Fruit fly (Drosophila melanogaster): ENCODE measurements around the gene CG12104.
A peak's percentile ranks its signal among the peaks of the same experiment; 100 is the strongest.

Gene CG12104

DNA sequence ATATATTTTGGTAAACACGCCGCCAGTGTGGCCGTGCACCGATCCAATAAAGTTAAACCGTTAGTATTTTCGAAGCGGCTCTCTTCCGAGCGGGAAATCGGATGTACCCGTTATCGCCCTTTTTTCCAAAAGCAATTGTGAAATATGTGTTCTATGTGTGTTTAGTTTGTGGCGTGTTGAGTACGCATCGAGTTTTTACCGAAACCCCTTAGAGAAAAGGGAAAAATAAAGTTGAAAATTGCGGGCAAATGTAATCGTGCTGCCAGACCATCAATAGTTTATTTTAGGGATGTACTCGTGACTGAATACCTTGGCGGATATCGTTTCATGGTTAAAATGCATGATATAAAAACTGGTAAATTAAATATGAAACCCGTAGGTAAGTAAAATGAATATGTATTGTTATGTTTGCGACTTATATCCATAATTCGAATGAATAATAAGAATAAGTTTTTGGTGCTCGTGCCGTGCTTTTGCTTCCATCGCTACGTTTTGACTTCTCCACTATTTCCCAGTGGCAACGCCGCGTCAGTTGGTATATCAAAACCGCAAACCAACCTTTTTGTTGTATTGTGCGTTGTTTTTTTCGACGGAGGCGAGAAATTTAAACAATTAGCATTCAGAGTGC lies 36.8 kb upstream of the CG12104 start, which contains the start of the genes Mettl2 and Bgb (continued):
- TF ChIP-seq CG9932 (GFP tag; IDR thresholded peaks at IDR 0.05) = peak; percentile 91
- 0 out of 3 replicates have a peak, but pooled peaks have one; percentile 16 for TF ChIP-seq CG6791 (GFP tag; IDR thresholded peaks at IDR 0.05; ENCODE audit: partially characterized antibody)
- peak; percentile 47 for TF ChIP-seq vfl (GFP tag; optimal IDR thresholded peaks at IDR 0.05)
- peak; percentile 60 for TF ChIP-seq Sox102F (GFP tag; optimal IDR thresholded peaks at IDR 0.05)
- peak; percentile 60 for TF ChIP-seq Max (GFP tag; optimal IDR thresholded peaks at IDR 0.05)
- peak; percentile 52 for TF ChIP-seq CG30431 (GFP tag; optimal IDR thresholded peaks at IDR 0.05)
- peak; percentile 66 for TF ChIP-seq CG10267 (tag; optimal IDR thresholded peaks at IDR 0.05)
- no peak for TF ChIP-seq CG14965 (GFP tag; optimal IDR thresholded peaks at IDR 0.05; ENCODE audit: borderline replicate concordance)
- peak; percentile 29 for TF ChIP-seq psq (GFP tag; optimal IDR thresholded peaks at IDR 0.05)
- peak; percentile 84 for TF ChIP-seq vnd (GFP tag; IDR thresholded peaks at IDR 0.05; ENCODE audit: partially characterized antibody)
- TF ChIP-seq CG14667 (GFP tag; IDR thresholded peaks at IDR 0.05) = peak; percentile 79
- TF ChIP-seq CG42726 (GFP tag; IDR thresholded peaks at IDR 0.05; ENCODE audit: partially characterized antibody) = no peak
- peak; percentile 62; the same call in 2 of the 3 replicates for TF ChIP-seq Opbp (GFP tag; IDR thresholded peaks at IDR 0.05; ENCODE audit: partially characterized antibody)
- peak; percentile 71; the same call in 2 of the 3 replicates for TF ChIP-seq jigr1 (GFP tag; IDR thresholded peaks at IDR 0.05)
- TF ChIP-seq zen (tag; optimal IDR thresholded peaks at IDR 0.05) = peak; percentile 74
- TF ChIP-seq CG17912 (GFP tag; optimal IDR thresholded peaks at IDR 0.05) = no peak
- no peak for TF ChIP-seq sim (GFP tag; IDR thresholded peaks at IDR 0.05)
- TF ChIP-seq CG13894 (tag; optimal IDR thresholded peaks at IDR 0.05) = peak; percentile 45
- peak in 1 of 2 experiments; percentile 67 for TF ChIP-seq bsh (GFP tag; optimal IDR thresholded peaks at IDR 0.05)
- TF ChIP-seq CG31365 (tag; optimal IDR thresholded peaks at IDR 0.05) = no peak
- TF ChIP-seq ato (GFP tag; IDR thresholded peaks at IDR 0.05; ENCODE audit: partially characterized antibody) = peak; percentile 20; the same call in 1 of the 2 replicates
- peak; percentile 80 for TF ChIP-seq CHES-1-like (GFP tag; optimal IDR thresholded peaks at IDR 0.05)
- peak; percentile 65 for TF ChIP-seq Spps (tag; optimal IDR thresholded peaks at IDR 0.05)
- TF ChIP-seq kah (GFP tag; optimal IDR thresholded peaks at IDR 0.05) = no peak
- TF ChIP-seq Drgx (GFP tag; IDR thresholded peaks at IDR 0.05) = peak; percentile 43; the same call in 1 of the 2 replicates
- TF ChIP-seq tin (GFP tag; optimal IDR thresholded peaks at IDR 0.05) = peak; percentile 86
- TF ChIP-seq luna (GFP tag; optimal IDR thresholded peaks at IDR 0.05) = peak; percentile 21
- peak; percentile 75 for TF ChIP-seq CG7357 (GFP tag; IDR thresholded peaks at IDR 0.05)
- no peak for TF ChIP-seq zf30C (GFP tag; optimal IDR thresholded peaks at IDR 0.05)
- peak; percentile 62 for TF ChIP-seq CG9876 (GFP tag; optimal IDR thresholded peaks at IDR 0.05)
- TF ChIP-seq HLH3B (GFP tag; IDR thresholded peaks at IDR 0.05) = peak; percentile 72
- TF ChIP-seq trem (tag; optimal IDR thresholded peaks at IDR 0.05) = peak; percentile 78
- TF ChIP-seq Dad (GFP tag; optimal IDR thresholded peaks at IDR 0.05) = peak; percentile 67
- TF ChIP-seq CG1832 (GFP tag; optimal IDR thresholded peaks at IDR 0.05) = no peak
- peak; percentile 68 for TF ChIP-seq CG11247 (GFP tag; IDR thresholded peaks at IDR 0.05)
- no peak for TF ChIP-seq dati (GFP tag; IDR thresholded peaks at IDR 0.05)
- TF ChIP-seq Scr (GFP tag; IDR thresholded peaks at IDR 0.05; ENCODE audit: partially characterized antibody) = peak; percentile 90
- peak; percentile 23; the same call in 2 of the 3 replicates for TF ChIP-seq CG14050 (GFP tag; IDR thresholded peaks at IDR 0.05)
- peak; percentile 72 for TF ChIP-seq unc-4 (GFP tag; IDR thresholded peaks at IDR 0.05; ENCODE audit: partially characterized antibody)
- TF ChIP-seq croc (GFP tag; conservative IDR thresholded peaks at IDR 0.05) = peak; percentile 67
- TF ChIP-seq Adf1 (GFP tag; IDR thresholded peaks at IDR 0.05) = no peak
- peak; percentile 8 for TF ChIP-seq BtbVII (GFP tag; optimal IDR thresholded peaks at IDR 0.05)
- TF ChIP-seq scrt (GFP tag; optimal IDR thresholded peaks at IDR 0.05) = no peak
- peak; percentile 25 for TF ChIP-seq kni (GFP tag; optimal IDR thresholded peaks at IDR 0.05)
- TF ChIP-seq CG12071 (GFP tag; optimal IDR thresholded peaks at IDR 0.05) = no peak
- peak; percentile 30 for TF ChIP-seq Sry-β (GFP tag; optimal IDR thresholded peaks at IDR 0.05)
- TF ChIP-seq CG4360 (GFP tag; IDR thresholded peaks at IDR 0.05) = peak; percentile 76
- peak; percentile 87 for TF ChIP-seq gem (tag; optimal IDR thresholded peaks at IDR 0.05)
